Worm (Caenorhabditis elegans) whole organism, late embryonic: Measurements from ENCODE around the gene Y54G9A.7.

Experiments
- K09A11.1 ChIP-seq: sonication (generic microtip); optimal IDR thresholded peaks from 2 replicates; lab custom pipeline; 2017; ENCODE audit warnings: antibody characterized with exemption, mild to moderate bottlenecking, missing genetic modification characterization, missing compliant biosample characterization; ENCODE audit not compliant: insufficient read depth
- T23F11.4 ChIP-seq: fragments of 200-800 bp; sonication (Bioruptor generic); optimal IDR thresholded peaks from 2 replicates; lab custom pipeline; 2018; ENCODE audit warnings: mild to moderate bottlenecking, missing genetic modification characterization, missing compliant biosample characterization
- ceh-14 ChIP-seq: sonication (generic microtip); optimal IDR thresholded peaks from 2 replicates; lab custom pipeline; 2016; ENCODE audit warnings: missing genotype, missing genetic modification characterization, missing compliant biosample characterization
- ceh-2 ChIP-seq: sonication (generic microtip); optimal IDR thresholded peaks from 2 replicates; lab custom pipeline; 2016; ENCODE audit warnings: missing genotype, missing genetic modification characterization, missing compliant biosample characterization
- ceh-30 ChIP-seq: fragments of 150-350 bp; optimal IDR thresholded peaks from 2 replicates; lab custom pipeline; 2014; ENCODE audit warnings: missing biosample characterization, missing genetic modification characterization
- ceh-31 ChIP-seq: sonication (generic microtip); optimal IDR thresholded peaks from 2 replicates; lab custom pipeline; 2016; ENCODE audit warnings: missing genetic modification characterization, missing compliant biosample characterization
- ceh-45 ChIP-seq: fragments of 200-800 bp; sonication (Bioruptor generic); IDR thresholded peaks from 2 replicates; pipeline ENCODE4 v1.3.6; 2022; ENCODE audit warnings: missing genetic modification reagents, missing genetic modification characterization, missing compliant biosample characterization
- ceh-9 ChIP-seq: sonication (generic microtip); optimal IDR thresholded peaks from 2 replicates; lab custom pipeline; 2016; ENCODE audit warnings: mild to moderate bottlenecking, missing genetic modification characterization, inconsistent platforms, missing compliant biosample characterization
- dmd-4 ChIP-seq: sonication (generic microtip); optimal IDR thresholded peaks from 2 replicates; lab custom pipeline; 2016; ENCODE audit warnings: borderline replicate concordance, missing genetic modification characterization, missing compliant biosample characterization
- dve-1 ChIP-seq: sonication (generic microtip); optimal IDR thresholded peaks from 2 replicates; lab custom pipeline; 2017; ENCODE audit warnings: antibody characterized with exemption, mild to moderate bottlenecking, missing genetic modification characterization, missing compliant biosample characterization
- ets-4 ChIP-seq: sonication (generic microtip); optimal IDR thresholded peaks from 2 replicates; lab custom pipeline; 2016; ENCODE audit warnings: missing genetic modification characterization, missing compliant biosample characterization
- fax-1 ChIP-seq: sonication (generic microtip); optimal IDR thresholded peaks from 2 replicates; lab custom pipeline; 2016; ENCODE audit warnings: missing genotype, missing genetic modification characterization, missing compliant biosample characterization
- gmeb-2 ChIP-seq: sonication (generic microtip); optimal IDR thresholded peaks from 2 replicates; lab custom pipeline; 2016; ENCODE audit warnings: missing genetic modification characterization, inconsistent platforms, missing compliant biosample characterization
- hlh-13 ChIP-seq: fragments of 200-800 bp; sonication (Bioruptor generic); optimal IDR thresholded peaks from 2 replicates; lab custom pipeline; 2018; ENCODE audit warnings: mild to moderate bottlenecking, missing genetic modification characterization, missing compliant biosample characterization
- lim-6 ChIP-seq: sonication (generic microtip); optimal IDR thresholded peaks from 2 replicates; lab custom pipeline; 2016; ENCODE audit warnings: missing genetic modification characterization, missing compliant biosample characterization
- lin-11 ChIP-seq: fragments of 200-800 bp; sonication (Bioruptor generic); optimal IDR thresholded peaks from 2 replicates; lab custom pipeline; 2018; ENCODE audit warnings: mild to moderate bottlenecking, missing genetic modification characterization, missing compliant biosample characterization
- madf-2 ChIP-seq: sonication (generic microtip); optimal IDR thresholded peaks from 2 replicates; lab custom pipeline; 2017; ENCODE audit warnings: missing genetic modification characterization, missing compliant biosample characterization
- nfya-1 ChIP-seq: sonication (generic microtip); optimal IDR thresholded peaks from 2 replicates; lab custom pipeline; 2017; ENCODE audit warnings: missing genetic modification characterization, mild to moderate bottlenecking, missing compliant biosample characterization, antibody characterized with exemption, moderate library complexity
- nhr-232 ChIP-seq: sonication (generic microtip); optimal IDR thresholded peaks from 2 replicates; lab custom pipeline; 2016; ENCODE audit warnings: missing genetic modification characterization, missing compliant biosample characterization
- pat-9 ChIP-seq: fragments of 200-800 bp; sonication (Bioruptor generic); optimal IDR thresholded peaks from 2 replicates; lab custom pipeline; 2018; ENCODE audit warnings: mild to moderate bottlenecking, missing genetic modification characterization, moderate library complexity, missing compliant biosample characterization
- pax-1 ChIP-seq: fragments of 150-350 bp; optimal IDR thresholded peaks from 2 replicates; lab custom pipeline; 2014; ENCODE audit warnings: missing biosample characterization, missing genetic modification characterization
- pha-4 ChIP-seq: fragments of 150-350 bp; optimal IDR thresholded peaks from 2 replicates; lab custom pipeline; 2018; ENCODE audit warnings: missing biosample characterization, missing genetic modification reagents, missing genetic modification characterization
- rnt-1 ChIP-seq: sonication (generic microtip); optimal IDR thresholded peaks from 2 replicates; lab custom pipeline; 2016; ENCODE audit warnings: missing genetic modification characterization, missing compliant biosample characterization
- sdc-2 ChIP-seq: sonication (generic microtip); optimal IDR thresholded peaks from 2 replicates; lab custom pipeline; 2016; ENCODE audit warnings: missing genotype, missing genetic modification characterization, missing compliant biosample characterization
- syd-9 ChIP-seq: sonication (generic microtip); optimal IDR thresholded peaks from 2 replicates; lab custom pipeline; 2016; ENCODE audit warnings: mild to moderate bottlenecking, missing genetic modification characterization, moderate library complexity, missing compliant biosample characterization
- tbx-7 ChIP-seq: sonication (generic microtip); optimal IDR thresholded peaks from 2 replicates; lab custom pipeline; 2016; ENCODE audit warnings: missing genotype, missing genetic modification characterization, missing compliant biosample characterization
- ttx-3 ChIP-seq: sonication (generic microtip); optimal IDR thresholded peaks from 2 replicates; lab custom pipeline; 2016; ENCODE audit warnings: missing genetic modification reagents, missing genetic modification characterization, missing compliant biosample characterization
- unc-42 ChIP-seq: sonication (generic microtip); optimal IDR thresholded peaks from 2 replicates; lab custom pipeline; 2016; ENCODE audit warnings: missing genotype, missing genetic modification characterization, missing compliant biosample characterization
- zip-5 ChIP-seq: sonication (generic microtip); optimal IDR thresholded peaks from 2 replicates; lab custom pipeline; 2016; ENCODE audit warnings: missing genetic modification characterization, missing compliant biosample characterization
- ztf-16 ChIP-seq: sonication (generic microtip); optimal IDR thresholded peaks from 2 replicates; lab custom pipeline; 2017; ENCODE audit warnings: missing genetic modification characterization, missing compliant biosample characterization

Y54G9A.7 gene

ce11 chrII:13697691-13698090, 27.9 kb downstream of the Y54G9A.7 start:
- no peak for TF ChIP-seq T23F11.4 (GFP tag; lab: Kevin White, UChicago)
- TF ChIP-seq, all 69 proteins: peak for 0

DNA sequence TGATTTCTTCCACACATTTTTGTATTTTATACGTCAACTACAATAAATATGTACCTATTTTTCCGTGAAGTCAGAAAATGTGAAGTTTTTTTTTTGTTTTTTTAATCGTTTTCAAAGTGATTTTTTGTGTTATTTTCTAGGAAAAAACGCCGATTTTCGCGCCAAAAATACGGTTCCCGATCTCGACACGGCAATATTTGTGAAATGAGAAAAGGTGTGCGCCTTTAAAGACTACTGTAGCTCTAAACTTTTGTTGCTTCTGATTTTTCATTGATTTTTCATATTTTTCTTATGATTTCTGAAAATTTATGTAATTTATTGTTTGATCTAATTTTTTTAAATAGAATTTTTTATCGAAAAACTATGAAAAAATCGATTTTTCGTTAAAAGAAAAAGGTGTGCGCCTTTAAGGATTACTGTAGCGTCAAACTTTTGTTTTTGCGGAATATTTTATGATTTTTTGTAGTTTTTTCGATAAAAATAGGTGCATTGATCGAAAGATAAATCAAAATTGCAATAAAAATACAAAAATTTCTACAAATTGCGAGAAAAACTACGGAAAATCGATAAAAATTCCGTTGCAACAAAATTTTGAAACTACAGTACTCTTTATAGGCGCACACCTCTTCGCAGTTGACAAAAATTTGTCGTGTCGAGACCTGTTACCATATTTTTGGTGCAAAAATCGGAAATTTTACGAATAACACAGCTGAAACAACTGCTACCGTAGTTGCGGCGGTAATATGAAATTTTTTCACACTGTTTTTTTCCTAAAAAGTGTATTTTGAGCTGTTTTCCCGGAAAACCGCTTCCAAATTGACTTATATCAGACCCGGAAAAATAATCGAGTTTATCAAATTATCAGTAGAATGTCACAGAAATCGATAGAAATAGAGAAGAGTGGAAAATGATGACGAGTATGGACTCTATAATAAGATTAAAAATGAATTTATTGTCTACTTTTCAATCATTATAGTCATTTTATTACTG, 30.0 kb downstream of the Y54G9A.7 start, which contains the start of gene kqt-3:
Gene kqt-3 (plus strand): TSS at position 940 of the 990 bp plus-strand sequence.
- TF ChIP-seq ttx-3 (tag; lab: Kevin White, UChicago) (no peak), ceh-9 (tag; lab: Kevin White, UChicago) (no peak), ceh-45 (GFP tag; lab: Robert Waterston, UW) (no peak), tbx-7 (tag; lab: Kevin White, UChicago) (no peak)

DNA sequence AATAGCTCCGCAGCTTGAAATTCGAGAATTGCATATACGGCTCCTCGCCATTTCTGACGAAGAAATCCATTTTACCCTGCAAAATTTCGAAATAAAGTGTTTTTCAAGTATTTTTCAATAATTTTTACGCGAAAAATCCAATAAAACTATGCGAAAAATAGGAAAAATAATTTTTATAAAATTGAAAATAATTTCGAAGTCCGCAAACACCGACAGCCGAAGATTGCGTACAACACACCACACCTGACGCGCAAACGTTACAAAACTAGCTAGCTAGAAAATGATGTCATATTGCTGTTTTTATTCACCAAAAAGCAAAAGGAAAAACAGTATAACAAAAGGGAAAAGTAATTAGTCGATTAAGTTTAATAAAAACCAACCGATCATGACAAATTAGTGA, 30.9 kb downstream of the Y54G9A.7 start, which contains the start of gene rpoa-1:
Gene rpoa-1 (minus strand): TSS at position 84 of the 400 bp plus-strand sequence.
- TF ChIP-seq nfya-1 (tag; lab: Kevin White, UChicago) (peak; percentile 11), ceh-2 (no peak)

DNA sequence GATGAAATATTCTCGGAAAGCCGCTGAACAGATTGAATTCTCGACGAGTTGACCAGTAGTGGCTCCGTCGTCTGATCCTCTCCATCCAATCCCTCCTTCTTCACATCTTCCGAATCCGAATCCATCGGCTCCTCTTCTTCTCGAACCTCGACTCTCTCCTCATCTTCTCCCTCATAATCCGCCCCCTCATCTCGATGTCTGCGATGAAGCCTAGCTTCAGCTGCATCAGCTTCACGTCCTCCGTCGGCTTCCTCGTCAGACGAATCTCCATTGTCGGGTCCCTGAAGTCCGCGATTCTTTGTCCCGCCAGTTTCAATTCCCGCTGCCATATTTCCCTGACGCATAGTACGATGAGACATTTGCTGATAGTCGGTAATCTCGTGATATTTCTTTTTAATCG, 40.0 kb downstream of the Y54G9A.7 start:
- TF ChIP-seq hlh-13 (GFP tag; lab: Kevin White, UChicago) (no peak), ets-4 (tag; lab: Kevin White, UChicago) (no peak), ztf-16 (tag; lab: Kevin White, UChicago) (no peak), madf-2 (tag; lab: Kevin White, UChicago) (no peak), ceh-45 (GFP tag; lab: Robert Waterston, UW) (no peak), dmd-4 (tag; lab: Kevin White, UChicago) (no peak), ceh-14 (tag; lab: Kevin White, UChicago) (no peak), lim-6 (tag; lab: Kevin White, UChicago) (no peak), nhr-232 (no peak), fax-1 (no peak), rnt-1 (tag; lab: Kevin White, UChicago) (no peak), dve-1 (tag; lab: Kevin White, UChicago) (no peak), lin-11 (tag; lab: Kevin White, UChicago) (no peak), ceh-30 (tag; lab: Kevin White, UChicago) (no peak), pat-9 (no peak), syd-9 (no peak)

ce11 chrII:13681063-13681462, 44.5 kb downstream of the Y54G9A.7 start:
- TF ChIP-seq pha-4 (tag; lab: Kevin White, UChicago) (no peak), pax-1 (no peak), zip-5 (tag; lab: Kevin White, UChicago) (no peak), pat-9 (no peak), unc-42 (tag; lab: Kevin White, UChicago) (no peak), K09A11.1 (tag; lab: Kevin White, UChicago) (no peak), rnt-1 (tag; lab: Kevin White, UChicago) (no peak), ets-4 (tag; lab: Kevin White, UChicago) (no peak), sdc-2 (tag; lab: Kevin White, UChicago) (no peak), ceh-31 (tag; lab: Kevin White, UChicago) (no peak), ceh-30 (tag; lab: Kevin White, UChicago) (no peak), gmeb-2 (tag; lab: Kevin White, UChicago) (no peak), ceh-2 (no peak)
- TF ChIP-seq, all 69 proteins: peak for 0
